Worm (Caenorhabditis elegans) whole organism, L2 larva: ENCODE results near the gene K05F6.4.
"Not testable (repeated sequence)": the region's sequence is repeated elsewhere in the genome, so short reads cannot be mapped to it uniquely, and the experiment has no call there.

Source experiments
- C34F6.9 ChIP-seq: fragments of 150-350 bp; optimal IDR thresholded peaks from 2 replicates; lab custom pipeline; 2014; ENCODE audit warnings: missing biosample characterization, missing genetic modification characterization
- F13H6.1 ChIP-seq: sonication (generic microtip); optimal IDR thresholded peaks from 2 replicates; lab custom pipeline; 2016; ENCODE audit warnings: missing genetic modification characterization, missing compliant biosample characterization
- Y55F3AM.14 ChIP-seq: fragments of 200-800 bp; sonication (Bioruptor generic); optimal IDR thresholded peaks from 2 replicates; lab custom pipeline; 2018; ENCODE audit warnings: mild to moderate bottlenecking, missing genetic modification characterization, missing compliant biosample characterization
- alr-1 ChIP-seq: fragments of 150-350 bp; optimal IDR thresholded peaks from 2 replicates; lab custom pipeline; 2014; ENCODE audit warnings: missing biosample characterization, missing genetic modification characterization
- ama-1 ChIP-seq: fragments of 150-350 bp; optimal IDR thresholded peaks from 2 replicates; lab custom pipeline; 2018; ENCODE audit warnings: inconsistent platforms
- blmp-1 ChIP-seq: sonication (generic microtip); optimal IDR thresholded peaks from 2 replicates; lab custom pipeline; 2017; ENCODE audit warnings: missing genetic modification characterization, mild to moderate bottlenecking, missing compliant biosample characterization, antibody characterized with exemption, moderate library complexity; ENCODE audit not compliant: insufficient read depth
- ceh-82 ChIP-seq: fragments of 150-350 bp; optimal IDR thresholded peaks from 2 replicates; lab custom pipeline; 2014; ENCODE audit warnings: missing biosample characterization, missing genetic modification characterization
- crh-2 ChIP-seq: sonication (generic microtip); optimal IDR thresholded peaks from 2 replicates; lab custom pipeline; 2017; ENCODE audit warnings: missing biosample characterization, missing genetic modification characterization
- egl-27 ChIP-seq: sonication (generic microtip); optimal IDR thresholded peaks from 3 replicates; lab custom pipeline; 2017; ENCODE audit warnings: missing biosample characterization, missing genetic modification reagents, missing genetic modification characterization
- elt-1 ChIP-seq: fragments of 150-350 bp; optimal IDR thresholded peaks from 2 replicates; lab custom pipeline; 2014; ENCODE audit warnings: missing biosample characterization, missing genetic modification characterization
- fos-1 ChIP-seq: fragments of 150-350 bp; optimal IDR thresholded peaks from 2 replicates; lab custom pipeline; 2014; ENCODE audit warnings: missing biosample characterization, missing genetic modification characterization
- gmeb-1 ChIP-seq: fragments of 150-350 bp; optimal IDR thresholded peaks from 2 replicates; lab custom pipeline; 2014; ENCODE audit warnings: missing biosample characterization, missing genetic modification characterization
- lin-11 ChIP-seq: fragments of 150-350 bp; sonication (generic microtip); optimal IDR thresholded peaks from 2 replicates; lab custom pipeline; 2014; ENCODE audit warnings: missing biosample characterization, missing genetic modification characterization, inconsistent platforms, mixed read lengths
- lin-39 ChIP-seq: fragments of 150-350 bp; optimal IDR thresholded peaks from 2 replicates; lab custom pipeline; 2014; ENCODE audit warnings: missing biosample characterization, missing genetic modification reagents, missing genetic modification characterization
- lsy-2 ChIP-seq, 2 experiments: fragments of 150-350 bp in 1 of 2; sonication (generic microtip) in 1 of 2; optimal IDR thresholded peaks; 2 replicates each; lab custom pipeline; 2014 to 2017; ENCODE audit warnings: missing biosample characterization in 2 of 2, missing genetic modification characterization in 2 of 2
- mab-5 ChIP-seq: fragments of 150-350 bp; optimal IDR thresholded peaks from 2 replicates; lab custom pipeline; 2014; ENCODE audit warnings: missing biosample characterization, missing genetic modification characterization
- mbf-1 ChIP-seq: sonication (generic microtip); optimal IDR thresholded peaks from 2 replicates; lab custom pipeline; 2017; ENCODE audit warnings: missing biosample characterization, missing genetic modification characterization
- mdl-1 ChIP-seq, 2 experiments: fragments of 150-350 bp in 1 of 2; sonication (generic microtip) in 1 of 2; optimal IDR thresholded peaks; 2 replicates each; lab custom pipeline; 2017; ENCODE audit warnings: missing biosample characterization in 2 of 2, missing genetic modification characterization in 2 of 2
- nhr-10 ChIP-seq: sonication (generic microtip); optimal IDR thresholded peaks from 2 replicates; lab custom pipeline; 2017; ENCODE audit warnings: missing biosample characterization, missing genetic modification characterization
- nhr-129 ChIP-seq: fragments of 150-350 bp; optimal IDR thresholded peaks from 2 replicates; lab custom pipeline; 2014; ENCODE audit warnings: missing biosample characterization, missing genetic modification characterization
- nhr-237 ChIP-seq: fragments of 150-350 bp; optimal IDR thresholded peaks from 2 replicates; lab custom pipeline; 2014; ENCODE audit warnings: missing biosample characterization, missing genetic modification characterization
- nhr-77 ChIP-seq: fragments of 150-350 bp; optimal IDR thresholded peaks from 2 replicates; lab custom pipeline; 2014; ENCODE audit warnings: missing biosample characterization, missing genetic modification characterization
- skn-1 ChIP-seq: sonication (generic microtip); optimal IDR thresholded peaks from 2 replicates; lab custom pipeline; 2017; ENCODE audit warnings: missing biosample characterization, missing genetic modification characterization
- sma-3 ChIP-seq: sonication (generic microtip); optimal IDR thresholded peaks from 2 replicates; lab custom pipeline; 2016; ENCODE audit warnings: missing genetic modification reagents, missing genetic modification characterization, missing compliant biosample characterization
- sma-9 ChIP-seq, 2 experiments: fragments of 150-350 bp in 1 of 2; sonication (generic microtip) in 1 of 2; optimal IDR thresholded peaks; 2 replicates each; lab custom pipeline; 2014 to 2016; ENCODE audit warnings: missing genetic modification characterization in 2 of 2, mild to moderate bottlenecking in 1 of 2, missing biosample characterization in 1 of 2, missing compliant biosample characterization in 1 of 2, missing genetic modification reagents in 1 of 2, moderate library complexity in 1 of 2
- snpc-4 ChIP-seq: fragments of 150-350 bp; optimal IDR thresholded peaks from 2 replicates; lab custom pipeline; 2014; ENCODE audit warnings: missing biosample characterization, missing genetic modification characterization
- unc-55 ChIP-seq: fragments of 150-350 bp; sonication (generic microtip); optimal IDR thresholded peaks from 3 replicates; lab custom pipeline; 2014; ENCODE audit warnings: missing biosample characterization, missing genetic modification reagents, missing genetic modification characterization
- unc-62 ChIP-seq: fragments of 150-350 bp; optimal IDR thresholded peaks from 2 replicates; lab custom pipeline; 2014; ENCODE audit warnings: missing biosample characterization, missing genetic modification reagents, missing genetic modification characterization
- zag-1 ChIP-seq: fragments of 150-350 bp; optimal IDR thresholded peaks from 2 replicates; lab custom pipeline; 2014; ENCODE audit warnings: missing biosample characterization, missing genetic modification characterization
- ztf-4 ChIP-seq: fragments of 150-350 bp; optimal IDR thresholded peaks from 2 replicates; lab custom pipeline; 2014; ENCODE audit warnings: missing biosample characterization, missing genetic modification characterization

Gene K05F6.4

ce11 chrII:1540628-1541027 is 2.7 kb upstream of the K05F6.4 start, which contains the start of gene poml-4:
TSS of gene poml-4 (plus strand) at chrII:1540928.
- TF ChIP-seq ztf-4 (tag; lab: Kevin White, UChicago); lin-39; crh-2: not testable (repeated sequence)

- TF ChIP-seq mab-5 (tag; lab: Kevin White, UChicago) (no peak), egl-27 (tag; lab: Kevin White, UChicago) (no peak), unc-55 (GFP tag; lab: Kevin White, UChicago) (no peak), sma-9 (GFP tag; optimal IDR thresholded peaks at IDR 0.05; lab: Kevin White, UChicago) (no peak), sma-9 (tag; optimal IDR thresholded peaks at IDR 0.05; lab: Kevin White, UChicago) (no peak), lin-39 (no peak), nhr-10 (tag; lab: Kevin White, UChicago) (no peak)
- TF ChIP-seq, all 48 proteins: peak for 0
Observed at ce11 chrII:1545625-1546024, 2.3 kb downstream of the K05F6.4 start, which contains the start of gene K05F6.12. TSS of gene K05F6.12 (plus strand) at chrII:1545925.

ce11 chrII:1550501-1550900 is 7.2 kb downstream of the K05F6.4 start, which contains the start of the genes fbxb-52 and fbxb-51:
TSS of gene fbxb-52 (minus strand) at chrII:1550601.
TSS of gene fbxb-51 (plus strand) at chrII:1550712.
- TF ChIP-seq mdl-1 (tag; optimal IDR thresholded peaks at IDR 0.05; lab: Kevin White, UChicago) (no peak), blmp-1 (no peak), unc-62 (no peak)

- TF ChIP-seq skn-1 (tag; lab: Kevin White, UChicago); elt-1; ceh-82 (tag; lab: Kevin White, UChicago): not testable (repeated sequence)
Observed at ce11 chrII:1556217-1556616, 12.9 kb downstream of the K05F6.4 start, which contains the start of the genes fbxb-54 and fbxb-50. TSS of gene fbxb-54 (minus strand) at chrII:1556317. TSS of gene fbxb-50 (plus strand) at chrII:1556443.

- TF ChIP-seq zag-1 (tag; lab: Kevin White, UChicago) (no peak), lsy-2 (tag; optimal IDR thresholded peaks at IDR 0.05; lab: Kevin White, UChicago) (no peak), ztf-4 (tag; lab: Kevin White, UChicago) (no peak), nhr-237 (tag; lab: Kevin White, UChicago) (no peak), crh-2 (no peak), nhr-77 (tag; lab: Kevin White, UChicago) (no peak), Y55F3AM.14 (GFP tag; lab: Kevin White, UChicago) (no peak), ama-1 (lab: Kevin White, UChicago) (no peak), lin-11 (no peak), lin-39 (no peak), sma-3 (GFP tag; lab: Kevin White, UChicago) (no peak), fos-1 (tag; lab: Kevin White, UChicago) (no peak), gmeb-1 (no peak), snpc-4 (tag; lab: Kevin White, UChicago) (no peak), F13H6.1 (tag; lab: Kevin White, UChicago) (no peak), alr-1 (no peak), mbf-1 (tag; lab: Kevin White, UChicago) (no peak)
Observed at ce11 chrII:1560839-1561238, 17.6 kb downstream of the K05F6.4 start.

ce11 chrII:1561863-1562262 is 18.6 kb downstream of the K05F6.4 start, which contains the start of gene K05F6.14:
TSS of gene K05F6.14 (plus strand) at chrII:1562163.
- TF ChIP-seq ztf-4 (tag; lab: Kevin White, UChicago) (no peak), C34F6.9 (tag; lab: Kevin White, UChicago) (no peak)

- TF ChIP-seq lin-39 (no peak), unc-62 (no peak), nhr-129 (no peak)
Observed at ce11 chrII:1567646-1568045, 24.4 kb downstream of the K05F6.4 start, which contains the start of gene K05F6.8. TSS of gene K05F6.8 (minus strand) at chrII:1567746.
